Worm (Caenorhabditis elegans) whole organism, young adult: ENCODE data around the gene skih-2.

Experiments
- B0336.3 ChIP-seq: fragments of 200-800 bp; sonication (Bioruptor generic); IDR thresholded peaks from 2 replicates; pipeline ENCODE4 v1.3.6; 2022; ENCODE audit warnings: missing genetic modification characterization, missing compliant biosample characterization
- D2030.7 ChIP-seq: fragments of 200-800 bp; sonication (Bioruptor generic); IDR thresholded peaks from 2 replicates; pipeline ENCODE4 v1.3.6; 2022; ENCODE audit warnings: missing genetic modification reagents, missing genetic modification characterization, missing compliant biosample characterization
- F33H1.4 ChIP-seq: fragments of 200-800 bp; sonication (Bioruptor generic); IDR thresholded peaks from 2 replicates; pipeline ENCODE4 v1.3.6; 2022; ENCODE audit warnings: missing genetic modification reagents, missing genetic modification characterization, missing compliant biosample characterization
- F49E8.2 ChIP-seq: sonication (generic microtip); optimal IDR thresholded peaks from 3 replicates; lab custom pipeline; 2017; ENCODE audit warnings: missing genetic modification characterization, mild to moderate bottlenecking, missing compliant biosample characterization, antibody characterized with exemption, moderate library complexity; ENCODE audit not compliant: insufficient read depth
- K12H6.12 ChIP-seq: fragments of 200-800 bp; sonication (Bioruptor generic); optimal IDR thresholded peaks from 2 replicates; lab custom pipeline; 2018; ENCODE audit warnings: mild to moderate bottlenecking, missing genetic modification characterization, missing compliant biosample characterization
- T26A5.8 ChIP-seq: sonication (generic microtip); optimal IDR thresholded peaks from 2 replicates; lab custom pipeline; 2016; ENCODE audit warnings: missing genetic modification characterization, missing compliant biosample characterization
- Y53G8AR.9 ChIP-seq: fragments of 200-800 bp; sonication (Bioruptor generic); conservative IDR thresholded peaks from 2 replicates; pipeline ENCODE4 v1.3.6; 2022; ENCODE audit warnings: missing genetic modification reagents, missing genetic modification characterization, missing compliant biosample characterization
- ama-1 ChIP-seq, 3 experiments: fragments of 150-350 bp in 1 of 3; sonication (generic microtip) in 2 of 3; optimal IDR thresholded peaks; 2 replicates each; lab custom pipeline; 2014 to 2018; ENCODE audit warnings: missing biosample characterization in 2 of 3, missing genetic modification characterization in 2 of 3, missing genetic modification reagents in 2 of 3
- aptf-2 ChIP-seq: fragments of 200-800 bp; sonication (Bioruptor generic); conservative IDR thresholded peaks from 2 replicates; pipeline ENCODE4 v1.3.6; 2022; ENCODE audit warnings: missing genetic modification reagents, missing genetic modification characterization, missing compliant biosample characterization
- aptf-3 ChIP-seq: fragments of 200-800 bp; sonication (Bioruptor generic); IDR thresholded peaks from 2 replicates; pipeline ENCODE4 v1.3.6; 2022; ENCODE audit warnings: missing genetic modification characterization, missing compliant biosample characterization
- cebp-1 ChIP-seq, 2 experiments: fragments of 200-800 bp in 1 of 2; sonication (Bioruptor generic) in 1 of 2; sonication (generic microtip) in 1 of 2; IDR thresholded peaks in 1 of 2; optimal IDR thresholded peaks in 1 of 2; 2 replicates each; pipeline versions ENCODE4 v1.3.6 to Lab custom; 2017 to 2022; ENCODE audit warnings: missing compliant biosample characterization in 2 of 2, missing genetic modification characterization in 2 of 2, mild to moderate bottlenecking in 1 of 2, missing genetic modification reagents in 1 of 2, moderate library complexity in 1 of 2
- ceh-100 ChIP-seq: fragments of 200-800 bp; sonication (Bioruptor generic); IDR thresholded peaks from 2 replicates; pipeline ENCODE4 v1.3.6; 2022; ENCODE audit warnings: missing genetic modification reagents, missing genetic modification characterization, missing compliant biosample characterization
- ceh-91 ChIP-seq: fragments of 200-800 bp; sonication (Bioruptor generic); IDR thresholded peaks from 2 replicates; pipeline ENCODE4 v1.3.6; 2022; ENCODE audit warnings: missing genetic modification reagents, missing genetic modification characterization, missing compliant biosample characterization
- dox-1 ChIP-seq: fragments of 200-800 bp; sonication (Bioruptor generic); IDR thresholded peaks from 2 replicates; pipeline ENCODE4 v1.3.6; 2022; ENCODE audit warnings: missing genetic modification reagents, missing genetic modification characterization, missing compliant biosample characterization
- dpl-1 ChIP-seq: fragments of 150-350 bp; optimal IDR thresholded peaks from 2 replicates; lab custom pipeline; 2014; ENCODE audit warnings: missing biosample characterization, missing genetic modification reagents, missing genetic modification characterization
- efl-1 ChIP-seq: fragments of 150-350 bp; optimal IDR thresholded peaks from 2 replicates; lab custom pipeline; 2014; ENCODE audit warnings: missing biosample characterization, missing genetic modification reagents, missing genetic modification characterization
- hmg-1.2 ChIP-seq: fragments of 200-800 bp; sonication (Bioruptor generic); IDR thresholded peaks from 2 replicates; pipeline ENCODE4 v1.3.6; 2022; ENCODE audit warnings: missing genetic modification reagents, missing genetic modification characterization, missing compliant biosample characterization
- hsf-1 ChIP-seq: fragments of 200-800 bp; sonication (Bioruptor generic); IDR thresholded peaks from 2 replicates; pipeline ENCODE4 v1.3.6; 2022; ENCODE audit warnings: missing genetic modification reagents, missing genetic modification characterization, missing compliant biosample characterization
- lin-54 ChIP-seq: fragments of 200-800 bp; sonication (Bioruptor generic); optimal IDR thresholded peaks from 2 replicates; lab custom pipeline; 2018; ENCODE audit warnings: mild to moderate bottlenecking, missing genetic modification characterization, missing compliant biosample characterization
- lsl-1 ChIP-seq: fragments of 200-800 bp; sonication (Bioruptor generic); optimal IDR thresholded peaks from 2 replicates; lab custom pipeline; 2018; ENCODE audit warnings: mild to moderate bottlenecking, missing genetic modification characterization, moderate library complexity, missing compliant biosample characterization
- madf-3 ChIP-seq: fragments of 200-800 bp; sonication (Bioruptor generic); IDR thresholded peaks from 2 replicates; pipeline ENCODE4 v1.3.6; 2022; ENCODE audit warnings: missing genetic modification reagents, missing genetic modification characterization, missing compliant biosample characterization
- madf-6 ChIP-seq: fragments of 200-800 bp; sonication (Bioruptor generic); IDR thresholded peaks from 2 replicates; pipeline ENCODE4 v1.3.6; 2022; ENCODE audit warnings: missing genetic modification reagents, missing genetic modification characterization, missing compliant biosample characterization
- madf-8 ChIP-seq: fragments of 200-800 bp; sonication (Bioruptor generic); conservative IDR thresholded peaks from 2 replicates; pipeline ENCODE4 v1.3.6; 2022; ENCODE audit warnings: missing genetic modification reagents, missing genetic modification characterization, missing compliant biosample characterization
- nfya-2 ChIP-seq: fragments of 200-800 bp; sonication (Bioruptor generic); IDR thresholded peaks from 2 replicates; pipeline ENCODE4 v1.3.6; 2022; ENCODE audit warnings: missing genetic modification reagents, missing genetic modification characterization, missing compliant biosample characterization
- nfyb-1 ChIP-seq: fragments of 200-800 bp; sonication (Bioruptor generic); IDR thresholded peaks from 2 replicates; pipeline ENCODE4 v1.3.6; 2022; ENCODE audit warnings: missing genetic modification reagents, missing genetic modification characterization, missing compliant biosample characterization
- sdz-38 ChIP-seq: sonication (generic microtip); optimal IDR thresholded peaks from 2 replicates; lab custom pipeline; 2016; ENCODE audit warnings: missing genotype, missing genetic modification characterization, missing compliant biosample characterization
- snpc-3.4 ChIP-seq: sonication (generic microtip); optimal IDR thresholded peaks from 2 replicates; lab custom pipeline; 2017; ENCODE audit warnings: missing genetic modification characterization, mild to moderate bottlenecking, missing compliant biosample characterization, antibody characterized with exemption, moderate library complexity, missing genotype, missing genetic modification reagents
- unc-130 ChIP-seq: sonication (generic microtip); optimal IDR thresholded peaks from 2 replicates; lab custom pipeline; 2016; ENCODE audit warnings: missing genetic modification reagents, missing genetic modification characterization, missing compliant biosample characterization
- xnd-1 ChIP-seq: sonication (generic microtip); optimal IDR thresholded peaks from 2 replicates; lab custom pipeline; 2016; ENCODE audit warnings: missing genotype, missing genetic modification reagents, missing genetic modification characterization, missing compliant biosample characterization

Gene skih-2

DNA sequence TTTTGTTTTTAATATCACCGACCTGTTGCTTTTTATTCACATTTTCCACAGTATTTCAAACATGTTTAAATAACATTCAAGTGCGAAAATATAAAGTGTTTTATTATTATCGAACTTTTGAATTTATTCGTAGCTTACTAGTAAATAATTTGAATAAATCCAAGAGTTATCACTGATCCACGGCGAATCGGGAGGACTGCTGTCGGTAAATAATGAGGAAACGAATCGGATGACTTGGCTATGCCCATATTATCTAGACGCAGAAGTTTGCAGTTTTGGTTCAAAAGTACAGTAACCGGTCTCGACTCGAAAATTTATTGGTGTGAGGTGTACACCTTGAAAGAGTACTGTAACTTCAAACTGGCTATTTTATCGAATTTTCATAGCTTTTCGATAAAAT lies 14.4 kb upstream of the skih-2 start:
- TF ChIP-seq hsf-1 (GFP tag; lab: Robert Waterston, UW) (0 out of 2 replicates have a peak, but pooled peaks have one; percentile 62), aptf-3 (GFP tag; lab: Robert Waterston, UW) (no peak), madf-3 (GFP tag; lab: Robert Waterston, UW) (0 out of 2 replicates have a peak, but pooled peaks have one; percentile 53), F49E8.2 (tag; lab: Kevin White, UChicago) (peak; percentile 5)

DNA sequence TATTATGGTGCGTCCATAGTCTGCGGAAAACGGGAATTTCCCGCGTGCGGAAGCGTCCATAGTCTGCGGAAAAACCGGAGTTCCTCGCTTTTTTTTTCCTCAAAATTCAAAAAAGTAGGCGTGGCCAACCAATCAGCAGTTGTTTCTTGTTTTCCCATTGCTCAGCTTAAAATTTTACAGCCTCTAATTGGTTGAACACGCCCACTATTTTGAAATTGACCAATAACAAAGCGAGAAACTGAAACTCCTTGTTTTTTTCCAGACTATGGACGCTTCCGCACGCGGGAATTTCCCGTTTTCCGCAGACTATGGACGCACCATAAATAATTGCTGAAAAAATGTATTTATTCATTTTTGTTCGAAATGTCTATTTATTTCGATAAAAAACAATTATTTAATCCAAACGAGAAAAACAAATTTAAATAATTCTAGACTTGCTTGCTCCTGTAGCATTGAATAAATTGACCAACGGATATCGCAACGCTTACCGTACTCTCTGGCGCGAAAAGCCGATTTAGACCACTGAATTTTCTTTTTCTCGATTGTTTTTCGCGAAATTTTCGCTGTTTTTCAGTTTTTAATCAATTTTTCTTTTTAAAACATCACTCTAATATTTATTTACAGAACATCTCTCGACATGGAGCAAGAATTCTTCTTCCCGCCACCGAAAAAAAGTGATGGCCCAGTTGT lies 12.4 kb upstream of the skih-2 start, which contains the start of gene C08F8.3:
C08F8.3 (plus strand) TSS at position 620 of the 690 bp plus-strand sequence.
- peak; percentile 85 for TF ChIP-seq ceh-91 (GFP tag; lab: Robert Waterston, UW)
- peak; percentile 92 for TF ChIP-seq madf-8
- TF ChIP-seq xnd-1, result peak; percentile 78
- TF ChIP-seq nfyb-1 (GFP tag; lab: Robert Waterston, UW), result peak; percentile 93
- 0 out of 2 replicates have a peak, but pooled peaks have one; percentile 90 for TF ChIP-seq nfya-2
- TF ChIP-seq hmg-1.2 (GFP tag; lab: Robert Waterston, UW), result peak; percentile 49
- TF ChIP-seq ceh-100, result 0 out of 2 replicates have a peak, but pooled peaks have one; percentile 23
- TF ChIP-seq lsl-1 (GFP tag; lab: Kevin White, UChicago), result peak; percentile 89
- peak; percentile 77 for TF ChIP-seq snpc-3.4 (tag; lab: Kevin White, UChicago)
- peak; percentile 95 for TF ChIP-seq madf-6 (GFP tag; lab: Robert Waterston, UW)
- peak; percentile 31 for TF ChIP-seq unc-130 (GFP tag; lab: Kevin White, UChicago)
- TF ChIP-seq dox-1 (GFP tag; lab: Robert Waterston, UW), result peak; percentile 44; the same call in 1 of the 2 replicates
- peak; percentile 90 for TF ChIP-seq D2030.7 (GFP tag; lab: Robert Waterston, UW)
- peak; percentile 95 for TF ChIP-seq efl-1 (GFP tag; lab: Kevin White, UChicago)
- TF ChIP-seq hsf-1 (GFP tag; lab: Robert Waterston, UW), result peak; percentile 81; the same call in 1 of the 2 replicates
- peak; percentile 50 for TF ChIP-seq F49E8.2 (tag; lab: Kevin White, UChicago)
- TF ChIP-seq dpl-1 (GFP tag; lab: Kevin White, UChicago), result peak; percentile 71
- TF ChIP-seq F33H1.4 (GFP tag; lab: Robert Waterston, UW), result peak; percentile 76
- peak; percentile 23 for TF ChIP-seq lin-54 (GFP tag; lab: Kevin White, UChicago)
- TF ChIP-seq, all 124 proteins: peak for 19; not testable (repeated sequence) for 105

DNA sequence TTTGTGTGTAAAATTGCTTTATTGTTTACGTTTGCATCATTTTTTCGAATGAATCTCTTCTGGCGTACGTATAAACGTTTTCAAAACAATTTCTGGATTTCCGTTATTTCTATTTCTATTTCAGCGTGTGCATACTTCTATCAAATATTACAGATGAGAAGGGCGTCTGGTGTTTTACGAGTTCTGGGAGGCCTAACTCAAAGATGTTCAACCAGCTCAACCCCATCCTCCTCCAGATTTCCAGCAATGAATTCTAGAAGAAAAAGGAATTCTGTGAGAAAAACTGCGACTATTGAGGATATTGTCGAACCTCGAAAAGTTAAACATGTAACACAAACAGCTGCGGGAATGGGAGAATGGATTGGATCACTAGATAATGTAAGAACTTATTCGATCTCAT lies 8.7 kb upstream of the skih-2 start, which contains the start of gene C08F8.2:
C08F8.2 (plus strand) TSS at position 154 of the 400 bp plus-strand sequence.
- TF ChIP-seq ama-1 (optimal IDR thresholded peaks at IDR 0.05; lab: Kevin White, UChicago), result no peak
- TF ChIP-seq ama-1 (GFP tag; optimal IDR thresholded peaks at IDR 0.05; lab: Kevin White, UChicago), result no peak
- TF ChIP-seq T26A5.8 (tag; lab: Kevin White, UChicago), result no peak
- 0 out of 2 replicates have a peak, but pooled peaks have one; percentile 54 for TF ChIP-seq Y53G8AR.9 (GFP tag; lab: Robert Waterston, UW)
- no peak for TF ChIP-seq sdz-38 (tag; lab: Kevin White, UChicago)
- TF ChIP-seq aptf-2 (GFP tag; lab: Robert Waterston, UW), result no peak
- TF ChIP-seq lin-54 (GFP tag; lab: Kevin White, UChicago), result peak; percentile 22
- no peak for TF ChIP-seq cebp-1 (GFP tag; IDR thresholded peaks at IDR 0.05; lab: Robert Waterston, UW)
- TF ChIP-seq cebp-1 (tag; optimal IDR thresholded peaks at IDR 0.05; lab: Kevin White, UChicago), result no peak
- 0 out of 2 replicates have a peak, but pooled peaks have one; percentile 26 for TF ChIP-seq hsf-1 (GFP tag; lab: Robert Waterston, UW)
- no peak for TF ChIP-seq K12H6.12 (tag; lab: Kevin White, UChicago)
- TF ChIP-seq B0336.3, result no peak
- TF ChIP-seq, all 124 proteins: peak for 3
